Fruit fly (Drosophila melanogaster) whole organism, embryonic: Measurements from ENCODE around the gene CG6652.
A peak's percentile ranks its signal among the peaks of the same experiment; 100 is the strongest.

Experiments
- Ada2b ChIP-seq: fragments of 200-800 bp; sonication (Bioruptor generic); IDR thresholded peaks from 2 replicates; pipeline ENCODE4 v1.3.6; 2022; ENCODE audit warnings: missing biosample characterization, missing genetic modification characterization
- C15 ChIP-seq: fragments of 200-800 bp; sonication (Bioruptor generic); IDR thresholded peaks from 3 replicates; pipeline ENCODE4 v1.3.6; 2022; ENCODE audit warnings: missing biosample characterization, missing genetic modification characterization
- CG12104 ChIP-seq: fragments of 200-800 bp; sonication (Bioruptor generic); optimal IDR thresholded peaks from 3 replicates; lab custom pipeline; 2016; ENCODE audit warnings: missing biosample characterization, missing genetic modification characterization
- CG13775 ChIP-seq: fragments of 200-800 bp; sonication (Bioruptor generic); optimal IDR thresholded peaks from 3 replicates; lab custom pipeline; 2017; ENCODE audit warnings: missing biosample characterization, mild to moderate bottlenecking, missing genetic modification characterization
- CG13894 ChIP-seq: fragments of 200-800 bp; sonication (Bioruptor generic); optimal IDR thresholded peaks from 3 replicates; lab custom pipeline; 2018; ENCODE audit warnings: missing biosample characterization, mild to moderate bottlenecking, missing genetic modification characterization, moderate library complexity
- CG14014 ChIP-seq: fragments of 200-800 bp; sonication (Bioruptor generic); IDR thresholded peaks from 2 replicates; pipeline ENCODE4 v1.3.6; 2022; ENCODE audit warnings: missing biosample characterization, missing genetic modification characterization
- CG17361 ChIP-seq: fragments of 200-800 bp; sonication (Bioruptor generic); IDR thresholded peaks from 3 replicates; pipeline ENCODE4 v1.3.6; 2022; ENCODE audit warnings: missing biosample characterization, missing genetic modification characterization
- CG17568 ChIP-seq: fragments of 200-800 bp; sonication (Bioruptor generic); optimal IDR thresholded peaks from 2 replicates; lab custom pipeline; 2018; ENCODE audit warnings: missing biosample characterization, mild to moderate bottlenecking, missing genetic modification characterization, moderate library complexity
- CG2120 ChIP-seq: fragments of 200-800 bp; sonication (Bioruptor generic); optimal IDR thresholded peaks from 3 replicates; lab custom pipeline; 2016; ENCODE audit warnings: missing biosample characterization, missing genetic modification characterization
- CG2129 ChIP-seq: fragments of 200-800 bp; sonication (Bioruptor generic); IDR thresholded peaks from 2 replicates; pipeline ENCODE4 v1.3.6; 2022; ENCODE audit warnings: missing biosample characterization, missing genetic modification characterization; ENCODE audit not compliant: partially characterized antibody
- CG2678 ChIP-seq: fragments of 200-800 bp; sonication (Bioruptor generic); optimal IDR thresholded peaks from 3 replicates; lab custom pipeline; 2019; ENCODE audit warnings: missing biosample characterization, mild to moderate bottlenecking, missing genetic modification characterization, moderate library complexity
- CG31441 ChIP-seq: fragments of 200-800 bp; sonication (Bioruptor generic); IDR thresholded peaks from 2 replicates; pipeline ENCODE4 v1.3.6; 2022; ENCODE audit warnings: missing biosample characterization, missing genetic modification characterization
- CG34224 ChIP-seq: fragments of 200-800 bp; sonication (Bioruptor generic); IDR thresholded peaks from 3 replicates; pipeline ENCODE4 v1.3.6; 2022; ENCODE audit warnings: missing biosample characterization, missing genetic modification characterization; ENCODE audit not compliant: partially characterized antibody
- CG34376 ChIP-seq: fragments of 200-800 bp; sonication (Bioruptor generic); optimal IDR thresholded peaks from 2 replicates; lab custom pipeline; 2018; ENCODE audit warnings: missing biosample characterization, mild to moderate bottlenecking, missing genetic modification characterization
- CG42726 ChIP-seq: fragments of 200-800 bp; sonication (Bioruptor generic); IDR thresholded peaks from 2 replicates; pipeline ENCODE4 v1.3.6; 2022; ENCODE audit warnings: missing biosample characterization, missing genetic modification characterization; ENCODE audit not compliant: partially characterized antibody
- CG4328 ChIP-seq: fragments of 200-800 bp; sonication (Bioruptor generic); optimal IDR thresholded peaks from 3 replicates; lab custom pipeline; 2017; ENCODE audit warnings: missing biosample characterization, missing genetic modification reagents, missing genetic modification characterization
- CG4820 ChIP-seq: fragments of 200-800 bp; sonication (Bioruptor generic); optimal IDR thresholded peaks from 3 replicates; lab custom pipeline; 2016; ENCODE audit warnings: missing biosample characterization, missing genetic modification characterization
- CG7357 ChIP-seq: fragments of 200-800 bp; sonication (Bioruptor generic); IDR thresholded peaks from 3 replicates; pipeline ENCODE4 v1.3.6; 2022; ENCODE audit warnings: missing biosample characterization, missing genetic modification characterization
- CTCF ChIP-seq: fragments of 200-800 bp; sonication (Bioruptor generic); optimal IDR thresholded peaks from 2 replicates; lab custom pipeline; 2017; ENCODE audit warnings: missing biosample characterization, mild to moderate bottlenecking, missing genetic modification characterization, moderate library complexity
- Dip3 ChIP-seq: fragments of 200-800 bp; sonication (Bioruptor generic); optimal IDR thresholded peaks from 3 replicates; lab custom pipeline; 2016; ENCODE audit warnings: missing biosample characterization, missing genetic modification characterization
- Dll ChIP-seq: fragments of 200-800 bp; sonication (Bioruptor generic); IDR thresholded peaks from 4 replicates; pipeline ENCODE4 v1.3.6; 2022; ENCODE audit warnings: missing biosample characterization, missing genetic modification characterization; ENCODE audit not compliant: partially characterized antibody
- Doc2 ChIP-seq: fragments of 200-800 bp; sonication (Bioruptor generic); IDR thresholded peaks from 2 replicates; pipeline ENCODE4 v1.3.6; 2022; ENCODE audit warnings: missing biosample characterization, missing genetic modification characterization
- E2f2 ChIP-seq: fragments of 200-800 bp; sonication (Bioruptor generic); IDR thresholded peaks from 2 replicates; pipeline ENCODE4 v1.3.6; 2022; ENCODE audit warnings: missing biosample characterization, missing genetic modification characterization
- ERR ChIP-seq: fragments of 200-800 bp; sonication (Bioruptor generic); optimal IDR thresholded peaks from 2 replicates; lab custom pipeline; 2016; ENCODE audit warnings: missing biosample characterization, missing genetic modification characterization
- Elba2 ChIP-seq: fragments of 200-800 bp; sonication (Bioruptor generic); optimal IDR thresholded peaks from 3 replicates; lab custom pipeline; 2016; ENCODE audit warnings: missing biosample characterization, missing genetic modification characterization
- Fer3 ChIP-seq: fragments of 200-800 bp; sonication (Bioruptor generic); optimal IDR thresholded peaks from 2 replicates; lab custom pipeline; 2018; ENCODE audit warnings: missing biosample characterization, mild to moderate bottlenecking, missing genetic modification characterization, moderate library complexity
- Gsc ChIP-seq: fragments of 200-800 bp; sonication (Bioruptor generic); IDR thresholded peaks from 2 replicates; pipeline ENCODE4 v1.3.6; 2022; ENCODE audit warnings: missing biosample characterization, missing genetic modification characterization
- HLH54F ChIP-seq: fragments of 200-800 bp; sonication (Bioruptor generic); optimal IDR thresholded peaks from 3 replicates; lab custom pipeline; 2016; ENCODE audit warnings: missing biosample characterization, missing genetic modification characterization
- HLHmδ ChIP-seq: fragments of 200-800 bp; sonication (Bioruptor generic); optimal IDR thresholded peaks from 2 replicates; lab custom pipeline; 2018; ENCODE audit warnings: missing biosample characterization, mild to moderate bottlenecking, missing genetic modification characterization, moderate library complexity
- HmgD ChIP-seq: fragments of 200-800 bp; sonication (Bioruptor generic); optimal IDR thresholded peaks from 3 replicates; lab custom pipeline; 2016; ENCODE audit warnings: missing biosample characterization, missing genetic modification characterization
- Hsf ChIP-seq: fragments of 200-800 bp; sonication (Bioruptor generic); optimal IDR thresholded peaks from 3 replicates; lab custom pipeline; 2016; ENCODE audit warnings: missing biosample characterization, missing genetic modification characterization
- MESR4 ChIP-seq: fragments of 200-800 bp; sonication (Bioruptor generic); optimal IDR thresholded peaks from 2 replicates; lab custom pipeline; 2018; ENCODE audit warnings: missing biosample characterization, mild to moderate bottlenecking, missing genetic modification characterization, moderate library complexity
- Max ChIP-seq: fragments of 200-800 bp; sonication (Bioruptor generic); optimal IDR thresholded peaks from 2 replicates; lab custom pipeline; 2016; ENCODE audit warnings: missing biosample characterization, mild to moderate bottlenecking, missing genetic modification characterization
- Med ChIP-seq: fragments of 200-800 bp; sonication (Bioruptor generic); peaks from one replicate; lab custom pipeline; 2016; ENCODE audit warnings: missing biosample characterization, missing genetic modification characterization, mild to moderate bottlenecking, inconsistent platforms, moderate library complexity
- al ChIP-seq: fragments of 200-800 bp; sonication (Bioruptor generic); IDR thresholded peaks from 2 replicates; pipeline ENCODE4 v1.3.6; 2022; ENCODE audit warnings: missing biosample characterization, missing genetic modification characterization
- bowl ChIP-seq: fragments of 200-800 bp; sonication (Bioruptor generic); IDR thresholded peaks from 2 replicates; pipeline ENCODE4 v1.3.6; 2022; ENCODE audit warnings: missing biosample characterization, missing genetic modification characterization
- dimm ChIP-seq: fragments of 200-800 bp; sonication (Bioruptor generic); IDR thresholded peaks from 2 replicates; pipeline ENCODE4 v1.3.6; 2022; ENCODE audit warnings: missing biosample characterization, missing genetic modification characterization
- eve ChIP-seq, 2 experiments: fragments of >200 bp; optimal IDR thresholded peaks; 2 replicates each; lab custom pipeline; 2017; ENCODE audit warnings: missing biosample characterization in 2 of 2, missing genetic modification characterization in 2 of 2
- exex ChIP-seq: fragments of 200-800 bp; sonication (Bioruptor generic); optimal IDR thresholded peaks from 4 replicates; lab custom pipeline; 2018; ENCODE audit warnings: missing biosample characterization, mild to moderate bottlenecking, missing genetic modification characterization, moderate library complexity
- fd3F ChIP-seq: fragments of 200-800 bp; sonication (Bioruptor generic); optimal IDR thresholded peaks from 2 replicates; lab custom pipeline; 2018; ENCODE audit warnings: missing biosample characterization, mild to moderate bottlenecking, missing genetic modification characterization, moderate library complexity
- gro ChIP-seq: fragments of 200-800 bp; sonication (Bioruptor generic); optimal IDR thresholded peaks from 2 replicates; lab custom pipeline; 2016; ENCODE audit warnings: missing biosample characterization, missing genetic modification characterization
- ham ChIP-seq: fragments of 200-800 bp; sonication (Bioruptor generic); IDR thresholded peaks from 2 replicates; pipeline ENCODE4 v1.3.6; 2022; ENCODE audit warnings: missing biosample characterization, missing genetic modification characterization
- kay ChIP-seq: fragments of 200-800 bp; sonication (Bioruptor generic); optimal IDR thresholded peaks from 2 replicates; lab custom pipeline; 2016; ENCODE audit warnings: missing biosample characterization, missing genetic modification characterization
- mld ChIP-seq: fragments of 200-800 bp; sonication (Bioruptor generic); IDR thresholded peaks from 3 replicates; pipeline ENCODE4 v1.3.6; 2022; ENCODE audit warnings: missing biosample characterization, missing genetic modification characterization; ENCODE audit not compliant: partially characterized antibody
- nerfin-2 ChIP-seq: fragments of 200-800 bp; sonication (Bioruptor generic); IDR thresholded peaks from 2 replicates; pipeline ENCODE4 v1.3.6; 2022; ENCODE audit warnings: missing biosample characterization, missing genetic modification characterization; ENCODE audit not compliant: partially characterized antibody
- otp ChIP-seq: fragments of 200-800 bp; sonication (Bioruptor generic); IDR thresholded peaks from 3 replicates; pipeline ENCODE4, ENCODE4 v1.3.6; 2022; ENCODE audit warnings: missing biosample characterization, missing genetic modification characterization
- rib ChIP-seq: fragments of 200-800 bp; sonication (Bioruptor generic); IDR thresholded peaks from 2 replicates; pipeline ENCODE4 v1.3.6; 2022; ENCODE audit warnings: missing biosample characterization, missing genetic modification characterization
- row ChIP-seq: fragments of 200-800 bp; sonication (Bioruptor generic); IDR thresholded peaks from 3 replicates; pipeline ENCODE4 v1.3.6; 2022; ENCODE audit warnings: missing biosample characterization, missing genetic modification characterization
- shn ChIP-seq: fragments of 200-800 bp; sonication (Bioruptor generic); optimal IDR thresholded peaks from 3 replicates; lab custom pipeline; 2016; ENCODE audit warnings: missing biosample characterization, missing genetic modification characterization
- sima ChIP-seq: fragments of 200-800 bp; sonication (Bioruptor generic); optimal IDR thresholded peaks from 2 replicates; lab custom pipeline; 2016; ENCODE audit warnings: missing biosample characterization, missing genetic modification characterization
- z ChIP-seq: fragments of 200-800 bp; sonication (Bioruptor generic); IDR thresholded peaks from 3 replicates; pipeline ENCODE4 v1.3.6; 2022; ENCODE audit warnings: missing biosample characterization, missing genetic modification characterization
- zfh2 ChIP-seq: fragments of 200-800 bp; sonication (Bioruptor generic); optimal IDR thresholded peaks from 2 replicates; lab custom pipeline; 2016; ENCODE audit warnings: missing biosample characterization, missing genetic modification characterization

CG6652 gene

dm6 chr3L:16984813-16985387, 37.8 kb downstream of the CG6652 start (continued):
- no peak for TF ChIP-seq Dll (GFP tag; lab: Robert Waterston, UW)
- TF ChIP-seq row (GFP tag; lab: Robert Waterston, UW), result no peak
- no peak for TF ChIP-seq nerfin-2 (GFP tag; lab: Robert Waterston, UW)
- peak; percentile 96 for TF ChIP-seq exex (tag; lab: Kevin White, UChicago)
- TF ChIP-seq z (GFP tag; lab: Robert Waterston, UW), result peak; percentile 70; the same call in 1 of the 3 replicates
- TF ChIP-seq Dip3 (GFP tag; lab: Kevin White, UChicago), result no peak
- no peak for TF ChIP-seq CG2129 (GFP tag; lab: Robert Waterston, UW)
- TF ChIP-seq CG12104, result no peak
- no peak for TF ChIP-seq CG7357
- TF ChIP-seq E2f2 (GFP tag; lab: Robert Waterston, UW), result no peak
- no peak for TF ChIP-seq CTCF
- no peak for TF ChIP-seq mld (GFP tag; lab: Robert Waterston, UW)
- no peak for TF ChIP-seq sima (GFP tag; lab: Kevin White, UChicago)
- no peak for TF ChIP-seq CG4820
- no peak for TF ChIP-seq CG13894 (tag; lab: Kevin White, UChicago)
- no peak for TF ChIP-seq shn (GFP tag; lab: Kevin White, UChicago)
- no peak for TF ChIP-seq bowl
- TF ChIP-seq CG13775 (GFP tag; lab: Kevin White, UChicago), result no peak
- no peak for TF ChIP-seq CG4328 (GFP tag; lab: Kevin White, UChicago)
- no peak for TF ChIP-seq HLHmδ (GFP tag; lab: Kevin White, UChicago)
- no peak for TF ChIP-seq Ada2b (GFP tag; lab: Robert Waterston, UW)
- TF ChIP-seq eve (GFP tag; optimal IDR thresholded peaks at IDR 0.05; lab: Kevin White, UChicago), result peak in 1 of 2 experiments; percentile 64
- peak; percentile 18 for TF ChIP-seq CG34376 (GFP tag; lab: Kevin White, UChicago)
- TF ChIP-seq gro (GFP tag; lab: Kevin White, UChicago), result peak; percentile 23
- TF ChIP-seq rib, result no peak
- no peak for TF ChIP-seq CG2678 (tag; lab: Kevin White, UChicago)
- TF ChIP-seq otp (GFP tag; lab: Robert Waterston, UW), result no peak
- no peak for TF ChIP-seq CG42726 (GFP tag; lab: Robert Waterston, UW)
- TF ChIP-seq CG17361 (GFP tag; lab: Robert Waterston, UW), result no peak
- TF ChIP-seq Doc2 (GFP tag; lab: Robert Waterston, UW), result no peak
- TF ChIP-seq CG34224, result no peak
- peak; percentile 52 for TF ChIP-seq Med (GFP tag; lab: Kevin White, UChicago)
- TF ChIP-seq Hsf (GFP tag; lab: Kevin White, UChicago), result no peak
- TF ChIP-seq CG2120 (GFP tag; lab: Kevin White, UChicago), result no peak
- TF ChIP-seq Elba2 (GFP tag; lab: Kevin White, UChicago), result no peak
- no peak for TF ChIP-seq CG14014
- TF ChIP-seq zfh2 (GFP tag; lab: Kevin White, UChicago), result no peak
- TF ChIP-seq fd3F, result no peak
- no peak for TF ChIP-seq MESR4 (GFP tag; lab: Kevin White, UChicago)
- no peak for TF ChIP-seq HLH54F (GFP tag; lab: Kevin White, UChicago)
- no peak for TF ChIP-seq ERR
- no peak for TF ChIP-seq Gsc (GFP tag; lab: Robert Waterston, UW)
- no peak for TF ChIP-seq CG31441
- TF ChIP-seq kay (GFP tag; lab: Kevin White, UChicago), result no peak
- no peak for TF ChIP-seq C15 (GFP tag; lab: Robert Waterston, UW)
- TF ChIP-seq ham (GFP tag; lab: Robert Waterston, UW), result no peak
- TF ChIP-seq CG17568 (GFP tag; lab: Kevin White, UChicago), result no peak
- TF ChIP-seq Fer3 (tag; lab: Kevin White, UChicago), result no peak
- TF ChIP-seq HmgD, result no peak
- no peak for TF ChIP-seq Max (GFP tag; lab: Kevin White, UChicago)
- TF ChIP-seq al (GFP tag; lab: Robert Waterston, UW), result no peak
- TF ChIP-seq dimm (GFP tag; lab: Robert Waterston, UW), result no peak
